Fruit fly (Drosophila melanogaster): Measurements from ENCODE around the gene rdgB.

Gene rdgB

DNA sequence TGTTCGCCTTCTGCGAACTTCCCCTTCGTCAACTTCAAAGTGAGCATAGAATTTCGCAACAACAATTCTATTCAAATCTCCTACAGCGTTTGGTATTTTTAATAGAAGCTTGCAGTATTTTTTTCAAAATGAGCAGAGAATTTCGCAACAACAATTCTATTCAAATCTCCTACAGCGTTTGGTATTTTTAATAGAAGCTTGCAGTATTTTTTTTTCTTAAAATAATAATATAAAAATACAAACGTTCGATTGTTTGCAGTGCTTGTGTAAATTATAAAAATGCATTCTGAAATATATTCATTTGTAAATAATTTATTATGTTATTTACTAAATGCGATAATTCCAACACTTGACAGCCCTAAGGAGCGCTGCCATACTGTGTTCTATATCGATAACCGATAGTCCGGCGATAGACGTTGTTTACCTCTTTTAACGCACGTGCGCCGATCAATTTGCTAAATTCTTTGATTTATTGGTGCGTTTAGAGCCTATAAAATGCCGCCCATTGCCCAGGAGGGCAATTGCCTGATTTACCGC, 5.7 kb upstream of the rdgB start, which contains the start of the genes CG32625 and Rtc1 (continued):
- TF ChIP-seq jing (GFP tag; optimal IDR thresholded peaks at IDR 0.05) (no peak), CG32532 (GFP tag; IDR thresholded peaks at IDR 0.05) (peak; percentile 61), CG1024 (GFP tag; IDR thresholded peaks at IDR 0.05) (peak; percentile 57), emc (GFP tag; optimal IDR thresholded peaks at IDR 0.05) (no peak), prd (optimal IDR thresholded peaks at IDR 0.05) (no peak), prd (GFP tag; IDR thresholded peaks at IDR 0.05) (peak; percentile 53; the same call in 2 of the 3 replicates), grn (GFP tag; optimal IDR thresholded peaks at IDR 0.05) (no peak), lola (GFP tag; optimal IDR thresholded peaks at IDR 0.05) (peak in 1 of 3 experiments; percentile 17), ind (GFP tag; optimal IDR thresholded peaks at IDR 0.05) (peak; percentile 31), CG8290 (GFP tag; optimal IDR thresholded peaks at IDR 0.05) (peak; percentile 13), CG8290 (tag; optimal IDR thresholded peaks at IDR 0.05) (peak; percentile 30 to 57), Nf-YC (tag; optimal IDR thresholded peaks at IDR 0.05) (peak; percentile 53), CG9817 (tag; optimal IDR thresholded peaks at IDR 0.05) (peak; percentile 53), CG8944 (GFP tag; optimal IDR thresholded peaks at IDR 0.05) (no peak), Scr (GFP tag; IDR thresholded peaks at IDR 0.05; ENCODE audit: partially characterized antibody) (peak; percentile 63), CG6854 (GFP tag; optimal IDR thresholded peaks at IDR 0.05) (no peak), CG4328 (GFP tag; optimal IDR thresholded peaks at IDR 0.05) (peak; percentile 5), Xbp1 (GFP tag; optimal IDR thresholded peaks at IDR 0.05) (peak; percentile 43), CG12769 (tag; optimal IDR thresholded peaks at IDR 0.05) (no peak), CrebB (tag; optimal IDR thresholded peaks at IDR 0.05) (peak; percentile 16), Dek (tag; optimal IDR thresholded peaks at IDR 0.05) (peak; percentile 25), Mad (GFP tag; optimal IDR thresholded peaks at IDR 0.05) (no peak), zen (tag; optimal IDR thresholded peaks at IDR 0.05) (peak; percentile 24), Dref (GFP tag; IDR thresholded peaks at IDR 0.05) (peak; percentile 83), CG17802 (tag; optimal IDR thresholded peaks at IDR 0.05) (no peak), Dp (GFP tag; optimal IDR thresholded peaks at IDR 0.05) (peak; percentile 50), lab (GFP tag; optimal IDR thresholded peaks at IDR 0.05) (peak; percentile 59), knrl (GFP tag; IDR thresholded peaks at IDR 0.05; ENCODE audit: partially characterized antibody) (peak; percentile 32; the same call in 2 of the 3 replicates), CG4360 (GFP tag; IDR thresholded peaks at IDR 0.05) (peak; percentile 66), CG13296 (GFP tag; optimal IDR thresholded peaks at IDR 0.05) (peak; percentile 37), onecut (GFP tag; IDR thresholded peaks at IDR 0.05) (no peak), NC2β (GFP tag; optimal IDR thresholded peaks at IDR 0.05) (no peak), tap (tag; optimal IDR thresholded peaks at IDR 0.05) (peak; percentile 37), Eip74EF (GFP tag; optimal IDR thresholded peaks at IDR 0.05) (no peak), CG12299 (tag; optimal IDR thresholded peaks at IDR 0.05) (peak; percentile 58), sens (GFP tag) (no peak), CG7745 (tag; optimal IDR thresholded peaks at IDR 0.05) (no peak), Dll (GFP tag; IDR thresholded peaks at IDR 0.05; ENCODE audit: partially characterized antibody) (peak; percentile 76), CG12155 (GFP tag; optimal IDR thresholded peaks at IDR 0.05) (peak; percentile 20), CG15269 (tag; optimal IDR thresholded peaks at IDR 0.05) (peak; percentile 68), CG6765 (GFP tag; optimal IDR thresholded peaks at IDR 0.05) (no peak), CG15514 (GFP tag; optimal IDR thresholded peaks at IDR 0.05) (peak; percentile 42), CG14667 (GFP tag; IDR thresholded peaks at IDR 0.05) (0 out of 2 replicates have a peak, but pooled peaks have one; percentile 13), MTF-1 (GFP tag; optimal IDR thresholded peaks at IDR 0.05; ENCODE audit: borderline replicate concordance) (no peak), CG31365 (tag; optimal IDR thresholded peaks at IDR 0.05) (no peak), PHDP (tag; optimal IDR thresholded peaks at IDR 0.05) (peak; percentile 60), Hmx (GFP tag; optimal IDR thresholded peaks at IDR 0.05) (no peak), Jarid2 (GFP tag; optimal IDR thresholded peaks at IDR 0.05) (no peak), schlank (tag; optimal IDR thresholded peaks at IDR 0.05) (no peak)
